Worm (Caenorhabditis elegans) whole organism, late embryonic: ENCODE results near the gene T02D1.7.

Experiments used
- ama-1 ChIP-seq: fragments of 150-350 bp; optimal IDR thresholded peaks from 2 replicates; lab custom pipeline; 2014
- ceh-31 ChIP-seq: sonication (generic microtip); optimal IDR thresholded peaks from 2 replicates; lab custom pipeline; 2016; ENCODE audit warnings: missing genetic modification characterization, missing compliant biosample characterization
- ets-4 ChIP-seq: sonication (generic microtip); optimal IDR thresholded peaks from 2 replicates; lab custom pipeline; 2016; ENCODE audit warnings: missing genetic modification characterization, missing compliant biosample characterization
- fkh-6 ChIP-seq: sonication (generic microtip); optimal IDR thresholded peaks from 2 replicates; lab custom pipeline; 2016; ENCODE audit warnings: missing genetic modification characterization, missing compliant biosample characterization
- hlh-8 ChIP-seq: sonication (generic microtip); optimal IDR thresholded peaks from 2 replicates; lab custom pipeline; 2016; ENCODE audit warnings: missing genotype, missing genetic modification characterization, missing compliant biosample characterization
- sox-2 ChIP-seq: fragments of 200-800 bp; sonication (Bioruptor generic); IDR thresholded peaks from 2 replicates; pipeline ENCODE4 v1.3.6; 2022; ENCODE audit warnings: missing genetic modification reagents, missing genetic modification characterization, missing compliant biosample characterization
- tbx-2 ChIP-seq: sonication (generic microtip); optimal IDR thresholded peaks from 2 replicates; lab custom pipeline; 2016; ENCODE audit warnings: missing genetic modification characterization, missing compliant biosample characterization
- unc-3 ChIP-seq, 2 experiments: fragments of 200-800 bp in 1 of 2; sonication (Bioruptor generic) in 1 of 2; sonication (generic microtip) in 1 of 2; conservative IDR thresholded peaks in 1 of 2; optimal IDR thresholded peaks in 1 of 2; 2 replicates each; pipeline versions ENCODE4 v1.3.6 to Lab custom; 2016 to 2022; ENCODE audit warnings: missing compliant biosample characterization in 2 of 2, missing genetic modification characterization in 2 of 2, missing genetic modification reagents in 1 of 2

DNA sequence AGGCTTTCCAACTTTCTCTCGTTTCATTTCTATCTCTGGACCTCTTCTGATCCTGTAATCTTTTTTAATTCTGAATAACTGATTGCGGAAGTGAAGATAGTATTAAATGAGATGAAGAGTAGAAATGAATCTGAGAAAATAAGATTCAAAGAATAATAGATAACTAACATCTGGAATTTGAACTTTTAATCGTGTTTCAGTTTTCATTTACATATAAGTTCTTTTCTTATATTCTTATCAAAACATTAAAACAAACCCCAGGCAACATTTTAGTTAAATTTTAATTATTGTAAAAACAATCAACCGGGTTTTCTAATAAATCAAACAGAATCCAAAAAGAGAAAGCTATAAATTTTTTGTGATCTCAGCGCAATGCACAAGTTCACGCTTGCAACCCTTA lies 46.3 kb upstream of the T02D1.7 start:
- TF ChIP-seq unc-3 (GFP tag; conservative IDR thresholded peaks at IDR 0.05; lab: Robert Waterston, UW), result no peak
- no peak for TF ChIP-seq unc-3 (tag; optimal IDR thresholded peaks at IDR 0.05; lab: Kevin White, UChicago)
- no peak for TF ChIP-seq hlh-8 (tag; lab: Kevin White, UChicago)
- no peak for TF ChIP-seq ama-1 (lab: Kevin White, UChicago)
- no peak for TF ChIP-seq ceh-31 (tag; lab: Kevin White, UChicago)
- TF ChIP-seq fkh-6 (tag; lab: Kevin White, UChicago), result no peak
- no peak for TF ChIP-seq ets-4 (tag; lab: Kevin White, UChicago)
- TF ChIP-seq sox-2 (GFP tag; lab: Robert Waterston, UW), result no peak
- no peak for TF ChIP-seq tbx-2 (tag; lab: Kevin White, UChicago)
